Fruit fly (Drosophila melanogaster): ENCODE data around the gene Ing3.

DNA sequence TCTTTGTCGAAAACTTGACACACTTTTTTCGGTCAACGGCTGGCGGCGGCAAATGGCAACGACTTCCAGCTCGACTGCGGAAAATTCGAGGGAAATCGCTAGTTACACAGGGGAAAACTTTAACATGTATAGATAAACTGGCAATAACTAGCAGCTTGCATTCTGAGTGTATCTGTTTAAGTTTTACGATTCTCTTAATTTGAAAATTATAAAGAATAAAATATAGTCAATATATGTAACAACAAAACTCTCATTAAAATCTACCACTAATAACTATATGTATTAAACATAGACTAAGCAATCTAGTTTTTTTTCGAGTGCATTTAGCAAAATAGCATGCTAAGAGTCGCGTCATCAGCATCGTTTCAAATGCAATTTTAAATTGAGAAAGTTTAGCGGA is 10.5 kb upstream of the Ing3 start:
- TF ChIP-seq Myc (optimal IDR thresholded peaks at IDR 0.05) = no peak
- TF ChIP-seq h (optimal IDR thresholded peaks at IDR 0.05) = no peak
